Worm (Caenorhabditis elegans) whole organism, L4 larva: ENCODE data around the gene cal-4.

ENCODE experiments used
- F26F4.8 ChIP-seq: fragments of 200-800 bp; sonication (Bioruptor generic); conservative IDR thresholded peaks from 2 replicates; pipeline ENCODE4 v1.3.6; 2022; ENCODE audit warnings: missing genetic modification characterization, missing compliant biosample characterization
- fos-1 ChIP-seq: fragments of 150-350 bp; optimal IDR thresholded peaks from 2 replicates; lab custom pipeline; 2014; ENCODE audit warnings: missing biosample characterization, missing genetic modification characterization
- tag-97 ChIP-seq: fragments of 200-800 bp; sonication (Bioruptor generic); IDR thresholded peaks from 2 replicates; pipeline ENCODE4 v1.3.6; 2022; ENCODE audit warnings: missing genetic modification characterization, missing compliant biosample characterization
- unc-130 ChIP-seq: sonication (generic microtip); optimal IDR thresholded peaks from 2 replicates; lab custom pipeline; 2016; ENCODE audit warnings: missing genetic modification reagents, missing genetic modification characterization, missing compliant biosample characterization

DNA sequence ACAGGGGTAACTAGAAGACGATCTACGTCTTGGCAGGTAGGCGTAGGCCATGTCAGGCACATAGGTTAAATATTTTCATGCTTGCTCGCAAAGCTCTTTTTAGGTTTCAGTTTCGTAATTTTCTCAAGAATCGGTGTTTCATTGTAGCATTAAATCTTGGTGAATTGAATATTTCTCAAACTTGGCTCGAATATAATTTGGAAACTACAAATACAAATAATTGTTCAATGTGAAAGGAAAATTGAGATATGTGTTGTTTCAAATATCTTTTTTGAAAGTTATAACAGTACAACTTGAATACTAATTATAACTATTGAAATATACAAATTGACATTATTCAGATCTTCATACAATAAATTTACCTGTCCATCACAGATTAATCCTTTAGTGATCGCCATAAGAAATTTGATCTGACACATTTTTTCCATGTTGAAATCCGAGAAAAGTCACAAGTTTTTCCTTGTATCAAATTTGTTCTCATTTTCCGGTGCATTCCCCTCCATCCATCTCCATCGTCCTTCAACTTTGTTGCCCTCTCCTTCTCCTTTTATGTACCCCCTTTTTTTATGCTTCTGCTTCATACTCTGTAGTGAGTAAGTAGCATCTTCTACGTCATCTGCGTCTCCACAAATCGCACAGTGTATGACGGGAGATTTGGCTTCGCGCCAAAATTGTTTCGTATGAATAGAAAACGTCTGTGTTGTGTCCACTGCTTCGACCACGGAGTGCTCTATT, 3.1 kb downstream of the cal-4 start, which contains the start of gene C02F4.5:
- TF ChIP-seq fos-1 (tag; lab: Kevin White, UChicago) (no peak), tag-97 (GFP tag; lab: Robert Waterston, UW) (no peak), F26F4.8 (no peak), unc-130 (GFP tag; lab: Kevin White, UChicago) (no peak)
